Worm (Caenorhabditis elegans): Measurements from ENCODE around the gene T13C2.2.

Gene T13C2.2

ce11 chrII:6845006-6845459 lies 53.0 kb downstream of the T13C2.2 start:
- TF ChIP-seq attf-4 (tag; optimal IDR thresholded peaks at IDR 0.05), result no peak
- no peak for TF ChIP-seq jun-1 (tag; optimal IDR thresholded peaks at IDR 0.05)
- TF ChIP-seq ceh-32 (tag; optimal IDR thresholded peaks at IDR 0.05; ENCODE audit: poor library complexity), result no peak
- no peak for TF ChIP-seq cey-2 (tag; optimal IDR thresholded peaks at IDR 0.05; ENCODE audit: borderline replicate concordance, insufficient read depth)
- TF ChIP-seq nhr-28 (tag; optimal IDR thresholded peaks at IDR 0.05), result peak; percentile 53
- no peak for TF ChIP-seq lir-3 (tag; optimal IDR thresholded peaks at IDR 0.05)
- no peak for TF ChIP-seq F37D6.2 (tag; optimal IDR thresholded peaks at IDR 0.05)
- TF ChIP-seq lin-38 (GFP tag; IDR thresholded peaks at IDR 0.05), result no peak
- no peak for TF ChIP-seq lin-29 (GFP tag; IDR thresholded peaks at IDR 0.05)
- peak; percentile 48 for TF ChIP-seq dve-1 (tag; optimal IDR thresholded peaks at IDR 0.05; ENCODE audit: insufficient read depth)
- TF ChIP-seq lin-13 (GFP tag; optimal IDR thresholded peaks at IDR 0.05), result no peak
- TF ChIP-seq hif-1 (tag; optimal IDR thresholded peaks at IDR 0.05), result no peak
- no peak for TF ChIP-seq nhr-76 (tag; optimal IDR thresholded peaks at IDR 0.05)
- no peak for TF ChIP-seq nhr-48 (tag; optimal IDR thresholded peaks at IDR 0.05)
- no peak for TF ChIP-seq Y5F2A.4 (GFP tag; optimal IDR thresholded peaks at IDR 0.05)
- TF ChIP-seq daf-16 (GFP tag; optimal IDR thresholded peaks at IDR 0.05), result no peak
- peak; percentile 8 for TF ChIP-seq daf-16 (tag; optimal IDR thresholded peaks at IDR 0.05)
- no peak for TF ChIP-seq zip-2 (tag; optimal IDR thresholded peaks at IDR 0.05)
- TF ChIP-seq mdl-1 (tag; optimal IDR thresholded peaks at IDR 0.05), result peak in 1 of 2 experiments; percentile 38
- no peak for TF ChIP-seq rbr-2 (tag; optimal IDR thresholded peaks at IDR 0.05)
- no peak for TF ChIP-seq mes-2 (tag; optimal IDR thresholded peaks at IDR 0.05; ENCODE audit: poor library complexity, severe bottlenecking)
- TF ChIP-seq daf-8 (GFP tag; IDR thresholded peaks at IDR 0.05), result no peak

DNA sequence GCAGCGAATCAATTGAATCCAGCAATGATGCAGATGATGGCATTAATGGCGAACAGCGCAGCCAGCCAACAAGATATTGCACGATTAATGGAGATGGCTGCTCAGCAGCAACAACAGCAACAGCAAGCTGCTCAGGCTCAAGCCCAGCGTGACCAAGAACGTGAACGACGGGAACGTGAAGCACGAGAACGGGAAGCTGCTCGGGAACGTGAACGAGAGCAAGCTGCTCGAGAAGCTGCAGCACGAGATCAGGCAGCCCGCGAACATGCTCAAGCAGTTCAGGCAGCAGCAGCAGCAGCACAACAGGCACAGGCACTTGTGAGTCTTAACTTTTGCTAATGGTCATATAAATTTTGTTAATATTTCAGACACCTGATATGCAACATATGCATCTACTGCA lies 54.7 kb downstream of the T13C2.2 start:
- TF ChIP-seq hlh-30 (tag; optimal IDR thresholded peaks at IDR 0.05; ENCODE audit: insufficient read depth), result peak; percentile 7
- TF ChIP-seq set-16 (GFP tag; IDR thresholded peaks at IDR 0.05), result peak; percentile 86
- TF ChIP-seq R02D3.7 (tag; optimal IDR thresholded peaks at IDR 0.05), result no peak
- TF ChIP-seq mxl-3 (GFP tag; optimal IDR thresholded peaks at IDR 0.05), result no peak

DNA sequence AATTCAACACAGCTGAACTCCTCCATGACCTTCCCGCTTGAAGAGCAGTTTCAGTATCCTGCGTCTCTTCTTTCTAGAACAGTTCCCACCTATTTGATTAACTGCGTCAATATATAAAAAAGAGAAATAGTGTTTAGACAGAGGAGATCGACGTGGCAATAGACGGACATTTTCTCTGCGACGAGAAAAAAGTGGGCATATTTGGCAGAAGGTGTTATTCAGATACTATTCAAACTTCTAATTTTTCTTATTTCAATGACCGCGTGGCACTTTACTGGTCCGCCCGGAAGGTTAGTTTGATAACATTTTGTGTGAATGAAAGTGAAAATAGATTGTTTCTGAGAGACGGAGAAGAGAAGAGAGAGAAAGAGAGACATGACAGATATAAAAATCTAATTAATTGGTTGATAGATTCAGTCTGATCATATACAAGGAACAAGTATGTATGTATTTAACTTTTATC lies 56.0 kb downstream of the T13C2.2 start, which contains the start of gene tbc-6:
Gene tbc-6, plus strand, starts transcription at position 208 of the 463 bp plus-strand sequence.
- TF ChIP-seq saeg-2 (GFP tag; IDR thresholded peaks at IDR 0.05) (no peak), rbr-2 (tag; optimal IDR thresholded peaks at IDR 0.05) (peak; percentile 23), vab-7 (GFP tag; IDR thresholded peaks at IDR 0.05) (no peak), sdz-12 (GFP tag; optimal IDR thresholded peaks at IDR 0.05) (no peak), mep-1 (tag; optimal IDR thresholded peaks at IDR 0.05) (peak; percentile 53), daf-19 (GFP tag; conservative IDR thresholded peaks at IDR 0.05) (0 out of 2 replicates have a peak, but pooled peaks have one; percentile 48), nhr-42 (GFP tag; IDR thresholded peaks at IDR 0.05) (no peak), dmd-9 (GFP tag; IDR thresholded peaks at IDR 0.05) (no peak), lin-39 (tag; optimal IDR thresholded peaks at IDR 0.05) (no peak), aly-2 (tag; optimal IDR thresholded peaks at IDR 0.05) (peak; percentile 93), daf-16 (GFP tag; optimal IDR thresholded peaks at IDR 0.05) (no peak), daf-16 (tag; optimal IDR thresholded peaks at IDR 0.05) (peak; percentile 23), attf-4 (tag; optimal IDR thresholded peaks at IDR 0.05) (peak; percentile 44), dmd-6 (GFP tag; IDR thresholded peaks at IDR 0.05) (peak; percentile 58; the same call in 1 of the 2 replicates), mdl-1 (tag; optimal IDR thresholded peaks at IDR 0.05) (peak; percentile 65 to 78), lin-1 (GFP tag; IDR thresholded peaks at IDR 0.05) (no peak), duxl-1 (tag; optimal IDR thresholded peaks at IDR 0.05; ENCODE audit: poor library complexity) (no peak), ama-1 (optimal IDR thresholded peaks at IDR 0.05) (peak; percentile 36), T20F7.1 (GFP tag; optimal IDR thresholded peaks at IDR 0.05) (peak; percentile 13), ztf-11 (tag; optimal IDR thresholded peaks at IDR 0.05) (no peak), nhr-11 (tag; optimal IDR thresholded peaks at IDR 0.05) (peak; percentile 31), php-3 (GFP tag; IDR thresholded peaks at IDR 0.05) (no peak), lin-38 (GFP tag; IDR thresholded peaks at IDR 0.05) (no peak), hlh-11 (tag; optimal IDR thresholded peaks at IDR 0.05) (peak; percentile 77), egl-27 (tag; optimal IDR thresholded peaks at IDR 0.05) (no peak), nhr-6 (tag; optimal IDR thresholded peaks at IDR 0.05) (peak; percentile 26), ceh-82 (tag; optimal IDR thresholded peaks at IDR 0.05) (no peak), F44E2.7 (GFP tag; IDR thresholded peaks at IDR 0.05) (no peak)
